Worm (Caenorhabditis elegans) whole organism, dauer: ENCODE data around the gene ZK177.2.

Source experiments
- unc-62 ChIP-seq: sonication (generic microtip); optimal IDR thresholded peaks from 2 replicates; lab custom pipeline; 2017; ENCODE audit warnings: missing biosample characterization, missing genetic modification reagents, missing genetic modification characterization

ZK177.2 gene

ce11 chrII:5518910-5519309 is at the start of gene ZK177.2:
ZK177.2 (plus strand) TSS chrII:5519210.
- no peak for TF ChIP-seq unc-62

- no peak for TF ChIP-seq unc-62
Observed at ce11 chrII:5473946-5474423, 45.0 kb upstream of the ZK177.2 start, which contains the start of gene mrps-16. mrps-16 (plus strand) TSS chrII:5474373.

ce11 chrII:5474946-5475345 is 44.1 kb upstream of the ZK177.2 start, which contains the start of gene ilcr-2:
ilcr-2 (plus strand) TSS chrII:5475246.
- no peak for TF ChIP-seq unc-62

ce11 chrII:5478318-5478717 is 40.7 kb upstream of the ZK177.2 start, which contains the start of gene F56D1.1:
F56D1.1 (plus strand) TSS chrII:5478618.
- TF ChIP-seq unc-62 = no peak

ce11 chrII:5481982-5482381 is 37.0 kb upstream of the ZK177.2 start, which contains the start of gene cal-8:
cal-8 (minus strand) TSS chrII:5482041.
- no peak for TF ChIP-seq unc-62

- no peak for TF ChIP-seq unc-62
Observed at ce11 chrII:5487844-5488243, 31.2 kb upstream of the ZK177.2 start, which contains the start of gene nep-5. nep-5 (plus strand) TSS chrII:5488144.

ce11 chrII:5494405-5494804 is 24.6 kb upstream of the ZK177.2 start, which contains the start of gene F12A10.6:
F12A10.6 (minus strand) TSS chrII:5494505.
- no peak for TF ChIP-seq unc-62

ce11 chrII:5496375-5496774 is 22.6 kb upstream of the ZK177.2 start, which contains the start of gene F12A10.1:
F12A10.1 (plus strand) TSS chrII:5496540.
- no peak for TF ChIP-seq unc-62

- TF ChIP-seq unc-62 = no peak
Observed at ce11 chrII:5497541-5497940, 21.5 kb upstream of the ZK177.2 start.

ce11 chrII:5498156-5498739 is 20.8 kb upstream of the ZK177.2 start, which contains the start of the genes suex-1 and F12A10.9:
suex-1 (minus strand) TSS chrII:5498256.
F12A10.9 (plus strand) TSS chrII:5498689.
- no peak for TF ChIP-seq unc-62

ce11 chrII:5500470-5500869 is 18.5 kb upstream of the ZK177.2 start, which contains the start of gene fzy-1:
fzy-1 (plus strand) TSS chrII:5500770.
- no peak for TF ChIP-seq unc-62

- no peak for TF ChIP-seq unc-62
Observed at ce11 chrII:5500986-5501657, 17.9 kb upstream of the ZK177.2 start, which contains the start of gene F12A10.8. F12A10.8 (minus strand) TSS chrII:5501064.

ce11 chrII:5503760-5504159 is 15.2 kb upstream of the ZK177.2 start, which contains the start of gene cyp-44A1:
cyp-44A1 (plus strand) TSS chrII:5504044.
- TF ChIP-seq unc-62 = no peak

ce11 chrII:5505820-5506287 is 13.2 kb upstream of the ZK177.2 start, which contains the start of gene npp-24:
npp-24 (plus strand) TSS chrII:5505870.
- no peak for TF ChIP-seq unc-62

- no peak for TF ChIP-seq unc-62
Observed at ce11 chrII:5511417-5512353, 7.3 kb upstream of the ZK177.2 start.
